Worm (Caenorhabditis elegans) whole organism, L3 larva: ENCODE measurements around the gene ZK121.2.

ENCODE experiments used
- R02D3.7 ChIP-seq: fragments of 150-350 bp; optimal IDR thresholded peaks from 2 replicates; lab custom pipeline; 2014; ENCODE audit warnings: missing biosample characterization, missing genetic modification characterization
- ceh-16 ChIP-seq: sonication (generic microtip); optimal IDR thresholded peaks from 2 replicates; lab custom pipeline; 2017; ENCODE audit warnings: missing biosample characterization, missing genetic modification characterization
- ceh-28 ChIP-seq: fragments of 150-350 bp; optimal IDR thresholded peaks from 2 replicates; lab custom pipeline; 2014; ENCODE audit warnings: missing biosample characterization, missing genetic modification reagents, missing genetic modification characterization
- daf-12 ChIP-seq: fragments of 150-350 bp; optimal IDR thresholded peaks from 2 replicates; lab custom pipeline; 2014; ENCODE audit warnings: missing biosample characterization, missing genetic modification reagents, missing genetic modification characterization
- egl-27 ChIP-seq: sonication (generic microtip); optimal IDR thresholded peaks from 4 replicates; lab custom pipeline; 2017; ENCODE audit warnings: missing biosample characterization, missing genetic modification reagents, missing genetic modification characterization
- jun-1 ChIP-seq: fragments of 150-350 bp; optimal IDR thresholded peaks from 2 replicates; lab custom pipeline; 2014; ENCODE audit warnings: missing biosample characterization, missing genetic modification reagents, missing genetic modification characterization
- lin-15B ChIP-seq: fragments of 150-350 bp; optimal IDR thresholded peaks from 2 replicates; lab custom pipeline; 2014; ENCODE audit warnings: missing biosample characterization, missing genetic modification characterization
- nhr-11 ChIP-seq: fragments of 150-350 bp; optimal IDR thresholded peaks from 2 replicates; lab custom pipeline; 2014; ENCODE audit warnings: missing biosample characterization, missing genetic modification characterization
- nhr-237 ChIP-seq: fragments of 150-350 bp; optimal IDR thresholded peaks from 2 replicates; lab custom pipeline; 2014; ENCODE audit warnings: missing biosample characterization, missing genetic modification characterization
- nhr-28 ChIP-seq: fragments of 150-350 bp; optimal IDR thresholded peaks from 2 replicates; lab custom pipeline; 2014; ENCODE audit warnings: missing biosample characterization, missing genetic modification characterization
- nhr-77 ChIP-seq: fragments of 150-350 bp; optimal IDR thresholded peaks from 2 replicates; lab custom pipeline; 2014; ENCODE audit warnings: missing biosample characterization, missing genetic modification characterization
- unc-39 ChIP-seq: sonication (generic microtip); optimal IDR thresholded peaks from 4 replicates; lab custom pipeline; 2017; ENCODE audit warnings: missing biosample characterization, missing genetic modification characterization
- ztf-4 ChIP-seq: fragments of 150-350 bp; optimal IDR thresholded peaks from 2 replicates; lab custom pipeline; 2014; ENCODE audit warnings: missing biosample characterization, missing genetic modification characterization

ce11 chrIII:5346017-5346416 is 4.5 kb downstream of the ZK121.2 start, which contains the start of gene glrx-21:
- TF ChIP-seq ceh-28 (tag; lab: Kevin White, UChicago) (no peak), nhr-77 (tag; lab: Kevin White, UChicago) (no peak), jun-1 (tag; lab: Kevin White, UChicago) (no peak), ceh-16 (no peak), unc-39 (tag; lab: Kevin White, UChicago) (no peak), ztf-4 (no peak), daf-12 (tag; lab: Kevin White, UChicago) (no peak), lin-15B (tag; lab: Kevin White, UChicago) (no peak), nhr-237 (tag; lab: Kevin White, UChicago) (no peak), egl-27 (tag; lab: Kevin White, UChicago) (no peak), R02D3.7 (tag; lab: Kevin White, UChicago) (no peak), nhr-11 (tag; lab: Kevin White, UChicago) (no peak), nhr-28 (tag; lab: Kevin White, UChicago) (no peak)
